Fruit fly (Drosophila melanogaster): Measurements from ENCODE around the gene Mst84Dd.

- TF ChIP-seq Dll (optimal IDR thresholded peaks at IDR 0.05) = no peak
- TF ChIP-seq pan (optimal IDR thresholded peaks at IDR 0.05) = no peak
- no peak for TF ChIP-seq usp (GFP tag; optimal IDR thresholded peaks at IDR 0.05)
- no peak for TF ChIP-seq psq (optimal IDR thresholded peaks at IDR 0.05)
- no peak for TF ChIP-seq CG8478 (optimal IDR thresholded peaks at IDR 0.05)
These were observed 18.8 kb downstream of the Mst84Dd start, which contains the start of gene CG31496 for dm6 chr3R:7344769-7345168.

All from whole organism.